Fruit fly (Drosophila melanogaster) whole organism, embryonic: ENCODE data around the gene CG42299.

ENCODE experiments used
- Aef1 ChIP-seq: fragments of 200-800 bp; sonication (Bioruptor generic); IDR thresholded peaks from 3 replicates; pipeline ENCODE4 v1.3.6; 2022; ENCODE audit warnings: missing biosample characterization, missing genetic modification characterization
- Asciz ChIP-seq: fragments of 200-800 bp; sonication (Bioruptor generic); optimal IDR thresholded peaks from 2 replicates; lab custom pipeline; 2017; ENCODE audit warnings: missing biosample characterization, mild to moderate bottlenecking, missing genetic modification characterization, missing genetic modification reagents
- B-H2 ChIP-seq: fragments of 200-800 bp; sonication (Bioruptor generic); optimal IDR thresholded peaks from 2 replicates; lab custom pipeline; 2018; ENCODE audit warnings: missing biosample characterization, mild to moderate bottlenecking, missing genetic modification characterization
- Blimp-1 ChIP-seq: fragments of 200-800 bp; sonication (Bioruptor generic); optimal IDR thresholded peaks from 3 replicates; lab custom pipeline; 2018; ENCODE audit warnings: missing biosample characterization, missing genetic modification characterization, mild to moderate bottlenecking, moderate library complexity, missing genetic modification reagents
- CG10147 ChIP-seq: fragments of 200-800 bp; sonication (Bioruptor generic); optimal IDR thresholded peaks from 2 replicates; lab custom pipeline; 2019; ENCODE audit warnings: missing biosample characterization, mild to moderate bottlenecking, missing genetic modification characterization, moderate library complexity
- CG10321 ChIP-seq: fragments of 200-800 bp; sonication (Bioruptor generic); IDR thresholded peaks from 2 replicates; pipeline ENCODE4 v1.3.6; 2022; ENCODE audit warnings: missing biosample characterization, missing genetic modification characterization
- CG11560 ChIP-seq: fragments of 200-800 bp; sonication (Bioruptor generic); IDR thresholded peaks from 3 replicates; pipeline ENCODE4 v1.3.6; 2022; ENCODE audit warnings: missing biosample characterization, missing genetic modification characterization
- CG1233 ChIP-seq: fragments of 200-800 bp; sonication (Bioruptor generic); optimal IDR thresholded peaks from 4 replicates; lab custom pipeline; 2018; ENCODE audit warnings: missing biosample characterization, mild to moderate bottlenecking, missing genetic modification characterization
- CG13424 ChIP-seq: fragments of 200-800 bp; sonication (Bioruptor generic); optimal IDR thresholded peaks from 2 replicates; lab custom pipeline; 2019; ENCODE audit warnings: missing biosample characterization, mild to moderate bottlenecking, missing genetic modification characterization, moderate library complexity
- CG1603 ChIP-seq: fragments of 200-800 bp; sonication (Bioruptor generic); optimal IDR thresholded peaks from 2 replicates; lab custom pipeline; 2019; ENCODE audit warnings: missing biosample characterization, mild to moderate bottlenecking, missing genetic modification characterization, moderate library complexity
- CG17328 ChIP-seq: fragments of 200-800 bp; sonication (Bioruptor generic); IDR thresholded peaks from 2 replicates; pipeline ENCODE4 v1.3.6; 2022; ENCODE audit warnings: missing biosample characterization, missing genetic modification characterization
- CG33213 ChIP-seq: fragments of 200-800 bp; sonication (Bioruptor generic); optimal IDR thresholded peaks from 3 replicates; lab custom pipeline; 2016; ENCODE audit warnings: missing biosample characterization, missing genetic modification characterization
- CG34224 ChIP-seq: fragments of 200-800 bp; sonication (Bioruptor generic); IDR thresholded peaks from 3 replicates; pipeline ENCODE4 v1.3.6; 2022; ENCODE audit warnings: missing biosample characterization, missing genetic modification characterization; ENCODE audit not compliant: partially characterized antibody
- CG3726 ChIP-seq: fragments of 200-800 bp; sonication (Bioruptor generic); IDR thresholded peaks from 3 replicates; pipeline ENCODE4, ENCODE4 v1.3.6; 2022; ENCODE audit warnings: missing biosample characterization, missing genetic modification characterization
- CG3847 ChIP-seq: fragments of 200-800 bp; sonication (Bioruptor generic); IDR thresholded peaks from 2 replicates; pipeline ENCODE4 v1.3.6; 2022; ENCODE audit warnings: missing biosample characterization, missing genetic modification characterization
- CG4404 ChIP-seq: fragments of 200-800 bp; sonication (Bioruptor generic); IDR thresholded peaks from 2 replicates; pipeline ENCODE4 v1.3.6; 2022; ENCODE audit warnings: missing biosample characterization, missing genetic modification characterization
- CG6254 ChIP-seq: fragments of 200-800 bp; sonication (Bioruptor generic); optimal IDR thresholded peaks from 3 replicates; lab custom pipeline; 2017; ENCODE audit warnings: mild to moderate bottlenecking, missing biosample characterization, missing genetic modification reagents, missing genetic modification characterization
- CG7556 ChIP-seq: fragments of 200-800 bp; sonication (Bioruptor generic); optimal IDR thresholded peaks from 2 replicates; lab custom pipeline; 2017; ENCODE audit warnings: missing biosample characterization, mild to moderate bottlenecking, missing genetic modification characterization
- CG7987 ChIP-seq: fragments of 200-800 bp; sonication (Bioruptor generic); optimal IDR thresholded peaks from 2 replicates; lab custom pipeline; 2018; ENCODE audit warnings: missing biosample characterization, mild to moderate bottlenecking, missing genetic modification characterization, moderate library complexity
- CG9609 ChIP-seq: fragments of 200-800 bp; sonication (Bioruptor generic); optimal IDR thresholded peaks from 3 replicates; lab custom pipeline; 2016; ENCODE audit warnings: missing biosample characterization, missing genetic modification characterization
- CG9797 ChIP-seq: fragments of 200-800 bp; sonication (Bioruptor generic); optimal IDR thresholded peaks from 3 replicates; lab custom pipeline; 2018; ENCODE audit warnings: missing biosample characterization, mild to moderate bottlenecking, missing genetic modification characterization
- E2f2 ChIP-seq: fragments of 200-800 bp; sonication (Bioruptor generic); IDR thresholded peaks from 2 replicates; pipeline ENCODE4 v1.3.6; 2022; ENCODE audit warnings: missing biosample characterization, missing genetic modification characterization
- Fer2 ChIP-seq: fragments of 200-800 bp; sonication (Bioruptor generic); optimal IDR thresholded peaks from 2 replicates; lab custom pipeline; 2018; ENCODE audit warnings: missing biosample characterization, mild to moderate bottlenecking, missing genetic modification characterization, moderate library complexity
- Gsc ChIP-seq: fragments of 200-800 bp; sonication (Bioruptor generic); IDR thresholded peaks from 2 replicates; pipeline ENCODE4 v1.3.6; 2022; ENCODE audit warnings: missing biosample characterization, missing genetic modification characterization
- Med ChIP-seq: fragments of 200-800 bp; sonication (Bioruptor generic); peaks from one replicate; lab custom pipeline; 2016; ENCODE audit warnings: missing biosample characterization, missing genetic modification characterization, mild to moderate bottlenecking, inconsistent platforms, moderate library complexity
- Mrtf ChIP-seq: fragments of 200-800 bp; sonication (Bioruptor generic); IDR thresholded peaks from 3 replicates; pipeline ENCODE4 v1.3.6; 2022; ENCODE audit warnings: missing biosample characterization, missing genetic modification characterization
- Nf-YA ChIP-seq: fragments of 200-800 bp; sonication (Bioruptor generic); IDR thresholded peaks from 2 replicates; pipeline ENCODE4 v1.3.6; 2022; ENCODE audit warnings: missing biosample characterization, missing genetic modification characterization
- Opbp ChIP-seq: fragments of 200-800 bp; sonication (Bioruptor generic); IDR thresholded peaks from 3 replicates; pipeline ENCODE4 v1.3.6; 2022; ENCODE audit warnings: missing biosample characterization, missing genetic modification characterization; ENCODE audit not compliant: partially characterized antibody
- Optix ChIP-seq: fragments of 200-800 bp; sonication (Bioruptor generic); IDR thresholded peaks from 3 replicates; pipeline ENCODE4 v1.3.6; 2022; ENCODE audit warnings: missing biosample characterization, missing genetic modification characterization
- Ravus ChIP-seq: fragments of 200-800 bp; sonication (Bioruptor generic); IDR thresholded peaks from 2 replicates; pipeline ENCODE4 v1.3.6; 2022; ENCODE audit warnings: missing biosample characterization, missing genetic modification characterization
- Sin3A ChIP-seq: fragments of >200 bp; optimal IDR thresholded peaks from 2 replicates; lab custom pipeline; 2018
- Vsx1 ChIP-seq: fragments of 200-800 bp; sonication (Bioruptor generic); optimal IDR thresholded peaks from 2 replicates; lab custom pipeline; 2017; ENCODE audit warnings: missing biosample characterization, mild to moderate bottlenecking, missing genetic modification characterization, missing genetic modification reagents
- Xbp1 ChIP-seq: fragments of 200-800 bp; sonication (Bioruptor generic); optimal IDR thresholded peaks from 3 replicates; lab custom pipeline; 2016; ENCODE audit warnings: missing biosample characterization, mild to moderate bottlenecking, missing genetic modification characterization
- chinmo ChIP-seq: fragments of 200-800 bp; sonication (Bioruptor generic); IDR thresholded peaks from 4 replicates; pipeline ENCODE4 v1.3.6; 2022; ENCODE audit warnings: missing biosample characterization, missing genetic modification characterization; ENCODE audit not compliant: partially characterized antibody
- crc ChIP-seq: fragments of 200-800 bp; sonication (Bioruptor generic); optimal IDR thresholded peaks from 2 replicates; lab custom pipeline; 2016; ENCODE audit warnings: missing biosample characterization, missing genetic modification characterization
- cwo ChIP-seq: fragments of 200-800 bp; sonication (Bioruptor generic); optimal IDR thresholded peaks from 3 replicates; lab custom pipeline; 2017; ENCODE audit warnings: missing biosample characterization, missing genetic modification characterization, mild to moderate bottlenecking, moderate library complexity, missing genetic modification reagents
- fd102C ChIP-seq: fragments of 200-800 bp; sonication (Bioruptor generic); optimal IDR thresholded peaks from 2 replicates; lab custom pipeline; 2018; ENCODE audit warnings: missing biosample characterization, mild to moderate bottlenecking, missing genetic modification characterization, moderate library complexity
- gcm2 ChIP-seq: fragments of 200-800 bp; sonication (Bioruptor generic); optimal IDR thresholded peaks from 2 replicates; lab custom pipeline; 2016; ENCODE audit warnings: missing biosample characterization, missing genetic modification characterization
- grn ChIP-seq: fragments of 200-800 bp; sonication (Bioruptor generic); optimal IDR thresholded peaks from 3 replicates; lab custom pipeline; 2017; ENCODE audit warnings: missing biosample characterization, missing genetic modification characterization
- gt ChIP-seq: fragments of 200-800 bp; sonication (Bioruptor generic); IDR thresholded peaks from 2 replicates; pipeline ENCODE4 v1.3.6; 2022; ENCODE audit warnings: missing biosample characterization, missing genetic modification characterization
- ham ChIP-seq: fragments of 200-800 bp; sonication (Bioruptor generic); IDR thresholded peaks from 2 replicates; pipeline ENCODE4 v1.3.6; 2022; ENCODE audit warnings: missing biosample characterization, missing genetic modification characterization
- ind ChIP-seq: fragments of 200-800 bp; sonication (Bioruptor generic); optimal IDR thresholded peaks from 3 replicates; lab custom pipeline; 2016; ENCODE audit warnings: missing biosample characterization, missing genetic modification characterization
- org-1 ChIP-seq: fragments of 200-800 bp; sonication (Bioruptor generic); optimal IDR thresholded peaks from 2 replicates; lab custom pipeline; 2017; ENCODE audit warnings: missing biosample characterization, missing genetic modification characterization
- phol ChIP-seq: fragments of 200-800 bp; sonication (Bioruptor generic); optimal IDR thresholded peaks from 3 replicates; lab custom pipeline; 2018; ENCODE audit warnings: missing biosample characterization, mild to moderate bottlenecking, missing genetic modification characterization, moderate library complexity
- pnt ChIP-seq: fragments of 200-800 bp; sonication (Bioruptor generic); optimal IDR thresholded peaks from 3 replicates; lab custom pipeline; 2016; ENCODE audit warnings: missing biosample characterization, missing genetic modification characterization
- slp2 ChIP-seq: fragments of 200-800 bp; sonication (Bioruptor generic); optimal IDR thresholded peaks from 2 replicates; lab custom pipeline; 2016; ENCODE audit warnings: missing biosample characterization, missing genetic modification characterization
- ssp ChIP-seq: fragments of 200-800 bp; sonication (Bioruptor generic); IDR thresholded peaks from 2 replicates; pipeline ENCODE4 v1.3.6; 2022; ENCODE audit warnings: missing biosample characterization, missing genetic modification characterization
- unc-4 ChIP-seq: fragments of 200-800 bp; sonication (Bioruptor generic); IDR thresholded peaks from 2 replicates; pipeline ENCODE4 v1.3.6; 2022; ENCODE audit warnings: missing biosample characterization, missing genetic modification characterization; ENCODE audit not compliant: partially characterized antibody
- vnd ChIP-seq: fragments of 200-800 bp; sonication (Bioruptor generic); IDR thresholded peaks from 3 replicates; pipeline ENCODE4 v1.3.6; 2022; ENCODE audit warnings: missing biosample characterization, missing genetic modification characterization; ENCODE audit not compliant: partially characterized antibody
- wek ChIP-seq: fragments of 200-800 bp; sonication (Bioruptor generic); optimal IDR thresholded peaks from 3 replicates; lab custom pipeline; 2018; ENCODE audit warnings: missing biosample characterization, mild to moderate bottlenecking, missing genetic modification characterization, moderate library complexity
- zfh2 ChIP-seq: fragments of 200-800 bp; sonication (Bioruptor generic); optimal IDR thresholded peaks from 2 replicates; lab custom pipeline; 2016; ENCODE audit warnings: missing biosample characterization, missing genetic modification characterization

The CG42299 gene

dm6 chrX:15599697-15600096 is 24.2 kb upstream of the CG42299 start (continued):
- TF ChIP-seq Blimp-1 (GFP tag; lab: Kevin White, UChicago) (peak; percentile 50), CG13424 (tag; lab: Kevin White, UChicago) (peak; percentile 66), CG3847 (GFP tag; lab: Robert Waterston, UW) (peak; percentile 42; the same call in 1 of the 2 replicates), Opbp (GFP tag; lab: Robert Waterston, UW) (no peak), ind (GFP tag; lab: Kevin White, UChicago) (peak; percentile 68), gcm2 (no peak), Fer2 (tag; lab: Kevin White, UChicago) (no peak), Nf-YA (no peak), CG11560 (peak; percentile 47; the same call in 1 of the 3 replicates), ham (0 out of 2 replicates have a peak, but pooled peaks have one; percentile 12), slp2 (peak; percentile 49), CG9609 (GFP tag; lab: Kevin White, UChicago) (peak; percentile 51), CG1233 (GFP tag; lab: Kevin White, UChicago) (peak; percentile 37), Gsc (GFP tag; lab: Robert Waterston, UW) (no peak), Xbp1 (GFP tag; lab: Kevin White, UChicago) (peak; percentile 68), Mrtf (peak; percentile 62; the same call in 2 of the 3 replicates), B-H2 (no peak), CG1603 (tag; lab: Kevin White, UChicago) (peak; percentile 77), E2f2 (no peak; the same call in 1 of the 2 replicates), vnd (GFP tag; lab: Robert Waterston, UW) (no peak), phol (tag; lab: Kevin White, UChicago) (peak; percentile 60), Vsx1 (GFP tag; lab: Kevin White, UChicago) (no peak), CG6254 (GFP tag; lab: Kevin White, UChicago) (no peak), CG10147 (GFP tag; lab: Kevin White, UChicago) (peak; percentile 48), pnt (GFP tag; lab: Kevin White, UChicago) (peak; percentile 44), Sin3A (no peak), CG9797 (GFP tag; lab: Kevin White, UChicago) (no peak), CG7987 (GFP tag; lab: Kevin White, UChicago) (no peak), zfh2 (GFP tag; lab: Kevin White, UChicago) (peak; percentile 47), Aef1 (GFP tag; lab: Robert Waterston, UW) (peak; percentile 59), CG10321 (GFP tag; lab: Robert Waterston, UW) (peak; percentile 41; the same call in 1 of the 2 replicates), Asciz (GFP tag; lab: Kevin White, UChicago) (peak; percentile 31), crc (GFP tag; lab: Kevin White, UChicago) (peak; percentile 32), Optix (peak; percentile 24; the same call in 1 of the 3 replicates), unc-4 (GFP tag; lab: Robert Waterston, UW) (no peak), CG3726 (no peak; the same call in 2 of the 3 replicates), Ravus (no peak), fd102C (no peak), grn (GFP tag; lab: Kevin White, UChicago) (no peak), CG17328 (peak; percentile 74), gt (no peak), cwo (peak; percentile 22), ssp (GFP tag; lab: Robert Waterston, UW) (peak; percentile 37; the same call in 1 of the 2 replicates), org-1 (peak; percentile 30), CG4404 (0 out of 2 replicates have a peak, but pooled peaks have one; percentile 17), Med (GFP tag; lab: Kevin White, UChicago) (peak; percentile 97), CG7556 (GFP tag; lab: Kevin White, UChicago) (peak; percentile 35), CG33213 (GFP tag; lab: Kevin White, UChicago) (peak; percentile 43), wek (peak; percentile 3), chinmo (GFP tag; lab: Robert Waterston, UW) (no peak), CG34224 (GFP tag; lab: Robert Waterston, UW) (no peak)
